Worm (Caenorhabditis elegans) whole organism, young adult: ENCODE data around the gene bus-4.

Experiments
- B0261.1 ChIP-seq: sonication (generic microtip); optimal IDR thresholded peaks from 2 replicates; lab custom pipeline; 2016; ENCODE audit warnings: mild to moderate bottlenecking, missing genetic modification characterization, moderate library complexity, missing compliant biosample characterization
- B0336.3 ChIP-seq: fragments of 200-800 bp; sonication (Bioruptor generic); IDR thresholded peaks from 2 replicates; pipeline ENCODE4 v1.3.6; 2022; ENCODE audit warnings: missing genetic modification characterization, missing compliant biosample characterization
- D2030.7 ChIP-seq: fragments of 200-800 bp; sonication (Bioruptor generic); IDR thresholded peaks from 2 replicates; pipeline ENCODE4 v1.3.6; 2022; ENCODE audit warnings: missing genetic modification reagents, missing genetic modification characterization, missing compliant biosample characterization
- F10E7.11 ChIP-seq: sonication (generic microtip); optimal IDR thresholded peaks from 2 replicates; lab custom pipeline; 2017; ENCODE audit warnings: mild to moderate bottlenecking, missing genetic modification characterization, moderate library complexity, missing compliant biosample characterization
- F23B12.7 ChIP-seq: sonication (generic microtip); optimal IDR thresholded peaks from 2 replicates; lab custom pipeline; 2017; ENCODE audit warnings: missing genetic modification characterization, mild to moderate bottlenecking, missing compliant biosample characterization, antibody characterized with exemption, moderate library complexity; ENCODE audit not compliant: insufficient read depth
- F37B4.10 ChIP-seq: fragments of 200-800 bp; sonication (Bioruptor generic); IDR thresholded peaks from 2 replicates; pipeline ENCODE4 v1.3.6; 2022; ENCODE audit warnings: missing genetic modification characterization, missing compliant biosample characterization
- F57A8.1 ChIP-seq: fragments of 200-800 bp; sonication (Bioruptor generic); optimal IDR thresholded peaks from 2 replicates; lab custom pipeline; 2018; ENCODE audit warnings: mild to moderate bottlenecking, missing genetic modification characterization, moderate library complexity, missing compliant biosample characterization
- T26A5.8 ChIP-seq: sonication (generic microtip); optimal IDR thresholded peaks from 2 replicates; lab custom pipeline; 2016; ENCODE audit warnings: missing genetic modification characterization, missing compliant biosample characterization
- Y56A3A.18 ChIP-seq: fragments of 200-800 bp; sonication (Bioruptor generic); IDR thresholded peaks from 2 replicates; pipeline ENCODE4 v1.3.6; 2022; ENCODE audit warnings: missing genetic modification reagents, missing genetic modification characterization, missing compliant biosample characterization
- ZK185.1 ChIP-seq: sonication (generic microtip); optimal IDR thresholded peaks from 2 replicates; lab custom pipeline; 2016; ENCODE audit warnings: mild to moderate bottlenecking, missing genetic modification characterization, missing compliant biosample characterization; ENCODE audit not compliant: poor library complexity, severe bottlenecking
- atf-7 ChIP-seq: sonication (generic microtip); optimal IDR thresholded peaks from 2 replicates; lab custom pipeline; 2017; ENCODE audit warnings: mild to moderate bottlenecking, missing genetic modification characterization, missing compliant biosample characterization
- attf-5 ChIP-seq: fragments of 200-800 bp; sonication (Bioruptor generic); optimal IDR thresholded peaks from 2 replicates; lab custom pipeline; 2018; ENCODE audit warnings: mild to moderate bottlenecking, missing genetic modification characterization, missing compliant biosample characterization
- ccch-3 ChIP-seq: fragments of 200-800 bp; sonication (Bioruptor generic); optimal IDR thresholded peaks from 2 replicates; lab custom pipeline; 2018; ENCODE audit warnings: mild to moderate bottlenecking, missing genetic modification characterization, missing compliant biosample characterization
- cebp-1 ChIP-seq, 2 experiments: fragments of 200-800 bp in 1 of 2; sonication (Bioruptor generic) in 1 of 2; sonication (generic microtip) in 1 of 2; IDR thresholded peaks in 1 of 2; optimal IDR thresholded peaks in 1 of 2; 2 replicates each; pipeline versions ENCODE4 v1.3.6 to Lab custom; 2017 to 2022; ENCODE audit warnings: missing compliant biosample characterization in 2 of 2, missing genetic modification characterization in 2 of 2, mild to moderate bottlenecking in 1 of 2, missing genetic modification reagents in 1 of 2, moderate library complexity in 1 of 2
- cebp-2 ChIP-seq: fragments of 200-800 bp; sonication (Bioruptor generic); IDR thresholded peaks from 2 replicates; pipeline ENCODE4 v1.3.6; 2022; ENCODE audit warnings: missing genetic modification characterization, missing compliant biosample characterization
- ceh-27 ChIP-seq: fragments of 200-800 bp; sonication (Bioruptor generic); optimal IDR thresholded peaks from 2 replicates; lab custom pipeline; 2018; ENCODE audit warnings: mild to moderate bottlenecking, missing genetic modification characterization, moderate library complexity, missing compliant biosample characterization
- ceh-79 ChIP-seq: sonication (generic microtip); optimal IDR thresholded peaks from 2 replicates; lab custom pipeline; 2017; ENCODE audit warnings: mild to moderate bottlenecking, missing genetic modification characterization, missing compliant biosample characterization
- dpl-1 ChIP-seq: fragments of 150-350 bp; optimal IDR thresholded peaks from 2 replicates; lab custom pipeline; 2014; ENCODE audit warnings: missing biosample characterization, missing genetic modification reagents, missing genetic modification characterization
- egl-18 ChIP-seq: fragments of 200-800 bp; sonication (Bioruptor generic); IDR thresholded peaks from 2 replicates; pipeline ENCODE4 v1.3.6; 2022; ENCODE audit warnings: missing genetic modification reagents, missing genetic modification characterization, missing compliant biosample characterization
- egrh-3 ChIP-seq: fragments of 200-800 bp; sonication (Bioruptor generic); IDR thresholded peaks from 2 replicates; pipeline ENCODE4 v1.3.6; 2022; ENCODE audit warnings: missing genetic modification reagents, missing genetic modification characterization, missing compliant biosample characterization
- ekl-4 ChIP-seq: fragments of 200-800 bp; sonication (Bioruptor generic); IDR thresholded peaks from 2 replicates; pipeline ENCODE4 v1.3.6; 2022; ENCODE audit warnings: missing genetic modification reagents, missing genetic modification characterization, missing compliant biosample characterization
- hmg-1.2 ChIP-seq: fragments of 200-800 bp; sonication (Bioruptor generic); IDR thresholded peaks from 2 replicates; pipeline ENCODE4 v1.3.6; 2022; ENCODE audit warnings: missing genetic modification reagents, missing genetic modification characterization, missing compliant biosample characterization
- hmg-20 ChIP-seq: fragments of 200-800 bp; sonication (Bioruptor generic); IDR thresholded peaks from 2 replicates; pipeline ENCODE4 v1.3.6; 2022; ENCODE audit warnings: missing genetic modification reagents, missing genetic modification characterization, missing compliant biosample characterization
- hsf-1 ChIP-seq: fragments of 200-800 bp; sonication (Bioruptor generic); IDR thresholded peaks from 2 replicates; pipeline ENCODE4 v1.3.6; 2022; ENCODE audit warnings: missing genetic modification reagents, missing genetic modification characterization, missing compliant biosample characterization
- let-526 ChIP-seq: fragments of 200-800 bp; sonication (Bioruptor generic); IDR thresholded peaks from 2 replicates; pipeline ENCODE4 v1.3.6; 2022; ENCODE audit warnings: missing genetic modification reagents, missing genetic modification characterization, missing compliant biosample characterization
- let-607 ChIP-seq, 2 experiments: fragments of 200-800 bp in 1 of 2; sonication (Bioruptor generic) in 1 of 2; sonication (generic microtip) in 1 of 2; optimal IDR thresholded peaks; 2 replicates each; lab custom pipeline; 2016 to 2018; ENCODE audit warnings: mild to moderate bottlenecking in 2 of 2, missing compliant biosample characterization in 2 of 2, missing genetic modification characterization in 2 of 2, moderate library complexity in 2 of 2, missing genotype in 1 of 2
- lin-35 ChIP-seq, 3 experiments: fragments of 150-350 bp in 2 of 3; sonication (generic microtip) in 1 of 3; optimal IDR thresholded peaks; 2 replicates each; lab custom pipeline; 2014 to 2018; ENCODE audit warnings: missing biosample characterization in 3 of 3, missing genetic modification characterization in 3 of 3, missing genetic modification reagents in 3 of 3
- lsy-27 ChIP-seq: sonication (generic microtip); optimal IDR thresholded peaks from 2 replicates; lab custom pipeline; 2017; ENCODE audit warnings: missing genetic modification characterization, mild to moderate bottlenecking, missing compliant biosample characterization, antibody characterized with exemption, missing genotype, borderline replicate concordance; ENCODE audit not compliant: insufficient read depth
- madf-10 ChIP-seq: sonication (generic microtip); optimal IDR thresholded peaks from 2 replicates; lab custom pipeline; 2016; ENCODE audit warnings: mild to moderate bottlenecking, missing genetic modification characterization, missing compliant biosample characterization
- madf-8 ChIP-seq: fragments of 200-800 bp; sonication (Bioruptor generic); conservative IDR thresholded peaks from 2 replicates; pipeline ENCODE4 v1.3.6; 2022; ENCODE audit warnings: missing genetic modification reagents, missing genetic modification characterization, missing compliant biosample characterization
- mcd-1 ChIP-seq: fragments of 200-800 bp; sonication (Bioruptor generic); IDR thresholded peaks from 2 replicates; pipeline ENCODE4 v1.3.6; 2022; ENCODE audit warnings: missing genetic modification reagents, missing genetic modification characterization, missing compliant biosample characterization
- mel-28 ChIP-seq: sonication (generic microtip); optimal IDR thresholded peaks from 2 replicates; lab custom pipeline; 2016; ENCODE audit warnings: borderline replicate concordance, mild to moderate bottlenecking, missing genetic modification characterization, missing compliant biosample characterization
- mxl-1 ChIP-seq: sonication (generic microtip); optimal IDR thresholded peaks from 2 replicates; lab custom pipeline; 2016; ENCODE audit warnings: missing genetic modification characterization, missing compliant biosample characterization
- nfya-1 ChIP-seq: sonication (generic microtip); optimal IDR thresholded peaks from 2 replicates; lab custom pipeline; 2017; ENCODE audit warnings: antibody characterized with exemption, missing compliant biosample characterization, missing genetic modification characterization, borderline replicate concordance; ENCODE audit not compliant: insufficient read depth
- nhr-27 ChIP-seq: fragments of 200-800 bp; sonication (Bioruptor generic); optimal IDR thresholded peaks from 2 replicates; lab custom pipeline; 2018; ENCODE audit warnings: mild to moderate bottlenecking, missing genetic modification characterization, moderate library complexity, missing compliant biosample characterization
- repo-1 ChIP-seq: sonication (generic microtip); optimal IDR thresholded peaks from 2 replicates; lab custom pipeline; 2017; ENCODE audit warnings: mild to moderate bottlenecking, missing genetic modification characterization, missing compliant biosample characterization
- sea-2 ChIP-seq: fragments of 200-800 bp; sonication (Bioruptor generic); IDR thresholded peaks from 2 replicates; pipeline ENCODE4 v1.3.6; 2022; ENCODE audit warnings: missing genetic modification characterization, missing compliant biosample characterization
- snpc-4 ChIP-seq, 5 experiments: fragments of 150-350 bp in 1 of 5; sonication (generic microtip) in 4 of 5; optimal IDR thresholded peaks; 2 replicates each; lab custom pipeline; 2014 to 2018; ENCODE audit warnings: missing genetic modification characterization in 5 of 5, missing biosample characterization in 3 of 5, antibody characterized with exemption in 2 of 5, mild to moderate bottlenecking in 2 of 5, missing compliant biosample characterization in 2 of 5, missing genotype in 2 of 5, moderate library complexity in 2 of 5, missing genetic modification reagents in 1 of 5
- somi-1 ChIP-seq: fragments of 200-800 bp; sonication (Bioruptor generic); optimal IDR thresholded peaks from 2 replicates; lab custom pipeline; 2018; ENCODE audit warnings: mild to moderate bottlenecking, missing genetic modification characterization, missing compliant biosample characterization
- sptf-2 ChIP-seq: fragments of 200-800 bp; sonication (Bioruptor generic); optimal IDR thresholded peaks from 2 replicates; lab custom pipeline; 2018; ENCODE audit warnings: mild to moderate bottlenecking, missing genetic modification characterization, missing compliant biosample characterization
- unc-130 ChIP-seq: sonication (generic microtip); optimal IDR thresholded peaks from 2 replicates; lab custom pipeline; 2016; ENCODE audit warnings: missing genetic modification reagents, missing genetic modification characterization, missing compliant biosample characterization
- xnd-1 ChIP-seq: sonication (generic microtip); optimal IDR thresholded peaks from 2 replicates; lab custom pipeline; 2016; ENCODE audit warnings: missing genotype, missing genetic modification reagents, missing genetic modification characterization, missing compliant biosample characterization
- ztf-18 ChIP-seq: sonication (generic microtip); optimal IDR thresholded peaks from 2 replicates; lab custom pipeline; 2016; ENCODE audit warnings: missing genotype, mild to moderate bottlenecking, missing genetic modification characterization, missing compliant biosample characterization
- ztf-28 ChIP-seq: fragments of 200-800 bp; sonication (Bioruptor generic); IDR thresholded peaks from 2 replicates; pipeline ENCODE4 v1.3.6; 2022; ENCODE audit warnings: missing genetic modification reagents, missing genetic modification characterization, missing compliant biosample characterization

The bus-4 gene

DNA sequence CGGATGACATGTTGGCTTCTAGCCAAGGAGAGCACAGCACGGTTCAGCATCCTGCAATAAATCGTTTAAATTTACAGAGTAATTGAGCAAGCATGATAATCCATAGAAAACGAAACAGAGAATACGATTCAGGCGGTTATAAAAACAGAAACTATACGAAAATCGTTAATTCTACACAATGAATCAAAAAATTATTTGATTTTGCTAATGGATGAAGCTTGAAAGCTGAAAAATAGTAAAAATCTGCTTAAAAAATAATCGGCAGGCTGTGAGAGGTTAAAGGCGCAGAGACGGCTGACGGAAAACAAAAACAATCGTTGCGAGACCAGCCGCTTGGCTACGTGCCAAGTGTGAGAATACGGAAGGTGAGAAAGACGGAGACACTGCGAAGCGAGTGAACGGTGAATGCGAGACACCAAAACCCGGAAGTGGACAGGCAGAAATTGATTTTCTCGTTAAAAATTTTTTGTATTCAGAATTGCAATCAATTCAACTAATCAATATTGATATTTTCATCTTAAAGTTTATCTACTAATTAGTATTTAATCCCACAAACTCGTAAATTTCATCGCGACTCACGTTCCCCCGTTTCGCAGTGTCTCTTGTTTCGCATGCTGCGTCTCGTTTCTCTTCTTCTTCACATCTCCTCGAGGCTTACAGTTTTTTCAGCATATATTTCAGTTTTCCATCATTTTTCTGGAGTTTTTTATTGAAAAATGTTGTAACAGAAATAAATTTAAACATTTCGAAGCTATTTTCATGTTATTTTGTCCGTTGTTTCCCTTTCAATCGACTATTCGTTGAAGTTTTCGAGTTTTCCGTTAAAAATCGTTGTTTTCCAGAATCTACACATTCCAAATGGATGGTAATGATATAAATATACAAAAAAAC is 27.7 kb upstream of the bus-4 start, which contains the start of the genes F29B9.11 and jmjd-1.2 (continued):
- peak; percentile 51 for TF ChIP-seq snpc-4 (GFP tag; optimal IDR thresholded peaks at IDR 0.05; lab: Kevin White, UChicago)
- peak; percentile 14 to 83 (median 77) for TF ChIP-seq snpc-4 (tag; optimal IDR thresholded peaks at IDR 0.05; lab: Kevin White, UChicago)
- no peak for TF ChIP-seq ceh-79 (tag; lab: Kevin White, UChicago)
- TF ChIP-seq ceh-27 (GFP tag; lab: Kevin White, UChicago), result peak; percentile 91
- TF ChIP-seq unc-130, result peak; percentile 94
- peak; percentile 72 for TF ChIP-seq egrh-3
- peak; percentile 88; the same call in 1 of the 2 replicates for TF ChIP-seq ztf-28 (GFP tag; lab: Robert Waterston, UW)
- TF ChIP-seq lsy-27 (tag; lab: Kevin White, UChicago), result no peak
- peak; percentile 79 for TF ChIP-seq ekl-4 (GFP tag; lab: Robert Waterston, UW)
- TF ChIP-seq cebp-2 (GFP tag; lab: Robert Waterston, UW), result no peak
- no peak for TF ChIP-seq mel-28 (tag; lab: Kevin White, UChicago)
- TF ChIP-seq T26A5.8, result no peak
- TF ChIP-seq dpl-1 (GFP tag; lab: Kevin White, UChicago), result no peak
- peak; percentile 49 for TF ChIP-seq somi-1 (GFP tag; lab: Kevin White, UChicago)
- TF ChIP-seq let-607 (tag; optimal IDR thresholded peaks at IDR 0.05; lab: Kevin White, UChicago), result peak; percentile 54 to 81
- TF ChIP-seq D2030.7 (GFP tag; lab: Robert Waterston, UW), result peak; percentile 85
- TF ChIP-seq hmg-20, result no peak
- TF ChIP-seq F57A8.1 (GFP tag; lab: Kevin White, UChicago), result no peak
- TF ChIP-seq repo-1 (tag; lab: Kevin White, UChicago), result no peak
- TF ChIP-seq Y56A3A.18 (GFP tag; lab: Robert Waterston, UW), result no peak
- no peak for TF ChIP-seq F10E7.11
- no peak for TF ChIP-seq ccch-3 (GFP tag; lab: Kevin White, UChicago)
- TF ChIP-seq nhr-27 (tag; lab: Kevin White, UChicago), result no peak
- TF ChIP-seq hmg-1.2 (GFP tag; lab: Robert Waterston, UW), result peak; percentile 73
- TF ChIP-seq sptf-2 (GFP tag; lab: Kevin White, UChicago), result no peak
- no peak for TF ChIP-seq nfya-1
- TF ChIP-seq egl-18, result no peak
- TF ChIP-seq hsf-1, result peak; percentile 75
- peak in 1 of 3 experiments; percentile 67 for TF ChIP-seq lin-35 (GFP tag; optimal IDR thresholded peaks at IDR 0.05; lab: Kevin White, UChicago)
- peak; percentile 82 for TF ChIP-seq ztf-18
- peak; percentile 44 for TF ChIP-seq ZK185.1 (tag; lab: Kevin White, UChicago)
- peak; percentile 89 for TF ChIP-seq B0336.3 (GFP tag; lab: Robert Waterston, UW)
- peak; percentile 55 for TF ChIP-seq madf-8 (GFP tag; lab: Robert Waterston, UW)
- TF ChIP-seq B0261.1 (tag; lab: Kevin White, UChicago), result peak; percentile 13
- peak; percentile 0 for TF ChIP-seq F23B12.7
- TF ChIP-seq xnd-1 (tag; lab: Kevin White, UChicago), result peak; percentile 50
- TF ChIP-seq sea-2 (GFP tag; lab: Robert Waterston, UW), result 0 out of 2 replicates have a peak, but pooled peaks have one; percentile 23
- no peak for TF ChIP-seq mxl-1
- TF ChIP-seq mcd-1, result peak; percentile 90
- peak; percentile 86 for TF ChIP-seq madf-10 (tag; lab: Kevin White, UChicago)
- no peak for TF ChIP-seq F37B4.10 (GFP tag; lab: Robert Waterston, UW)
- peak; percentile 57 for TF ChIP-seq atf-7
- TF ChIP-seq attf-5 (GFP tag; lab: Kevin White, UChicago), result peak; percentile 98
- peak; percentile 63; the same call in 1 of the 2 replicates for TF ChIP-seq cebp-1 (GFP tag; IDR thresholded peaks at IDR 0.05; lab: Robert Waterston, UW)
- peak; percentile 86 for TF ChIP-seq cebp-1 (tag; optimal IDR thresholded peaks at IDR 0.05; lab: Kevin White, UChicago)
- peak; percentile 46; the same call in 1 of the 2 replicates for TF ChIP-seq let-526 (GFP tag; lab: Robert Waterston, UW)
